Worm (Caenorhabditis elegans) whole organism, L1 larva: ENCODE measurements around the gene str-174.

Experiments used
- C34B4.2 ChIP-seq: sonication (generic microtip); optimal IDR thresholded peaks from 2 replicates; lab custom pipeline; 2017; ENCODE audit warnings: mild to moderate bottlenecking, missing genetic modification characterization, missing compliant biosample characterization
- ceh-63 ChIP-seq: fragments of 200-800 bp; sonication (Bioruptor generic); optimal IDR thresholded peaks from 2 replicates; lab custom pipeline; 2018; ENCODE audit warnings: mild to moderate bottlenecking, missing genetic modification characterization, missing compliant biosample characterization
- ces-1 ChIP-seq: fragments of 150-350 bp; optimal IDR thresholded peaks from 2 replicates; lab custom pipeline; 2014; ENCODE audit warnings: missing biosample characterization, missing genetic modification reagents, missing genetic modification characterization
- efl-1 ChIP-seq, 4 experiments: fragments of 150-350 bp; optimal IDR thresholded peaks in 3 of 4; peaks in 1 of 4; 1 replicate in 1 of 4; 2 replicates in 3 of 4; lab custom pipeline; 2014; ENCODE audit warnings: missing biosample characterization in 2 of 4, missing genetic modification characterization in 2 of 4, missing genetic modification reagents in 2 of 4
- efl-3 ChIP-seq: fragments of 200-800 bp; sonication (Bioruptor generic); optimal IDR thresholded peaks from 2 replicates; lab custom pipeline; 2018; ENCODE audit warnings: mild to moderate bottlenecking, missing genetic modification characterization, missing compliant biosample characterization
- egl-13 ChIP-seq: sonication (generic microtip); optimal IDR thresholded peaks from 2 replicates; lab custom pipeline; 2016; ENCODE audit warnings: missing genotype, missing genetic modification reagents, missing genetic modification characterization, missing compliant biosample characterization
- elt-2 ChIP-seq: sonication (generic microtip); optimal IDR thresholded peaks from 2 replicates; lab custom pipeline; 2016; ENCODE audit warnings: missing genetic modification characterization, mild to moderate bottlenecking, inconsistent platforms, missing compliant biosample characterization, missing genetic modification reagents
- elt-3 ChIP-seq, 6 experiments: fragments of 150-350 bp in 1 of 6; sonication (generic microtip); optimal IDR thresholded peaks; 2 replicates each; lab custom pipeline; 2017 to 2018; ENCODE audit warnings: missing biosample characterization in 6 of 6, missing genetic modification characterization in 6 of 6, inconsistent platforms in 1 of 6
- grh-1 ChIP-seq: fragments of 200-800 bp; sonication (Bioruptor generic); IDR thresholded peaks from 2 replicates; pipeline ENCODE4 v1.3.6; 2022; ENCODE audit warnings: missing genetic modification reagents, missing genetic modification characterization, missing compliant biosample characterization
- lin-15B ChIP-seq: fragments of 150-350 bp; sonication (generic microtip); optimal IDR thresholded peaks from 3 replicates; lab custom pipeline; 2014; ENCODE audit warnings: missing biosample characterization, missing genetic modification characterization
- lin-35 ChIP-seq, 2 experiments: fragments of 150-350 bp; optimal IDR thresholded peaks; 2 replicates each; lab custom pipeline; 2014; ENCODE audit warnings: missing biosample characterization in 2 of 2, missing genetic modification characterization in 2 of 2, missing genetic modification reagents in 2 of 2
- nhr-28 ChIP-seq: fragments of 150-350 bp; optimal IDR thresholded peaks from 2 replicates; lab custom pipeline; 2014; ENCODE audit warnings: missing biosample characterization, missing genetic modification characterization
- nhr-84 ChIP-seq: sonication (generic microtip); optimal IDR thresholded peaks from 2 replicates; lab custom pipeline; 2017; ENCODE audit warnings: missing biosample characterization, missing genetic modification characterization
- nhr-90 ChIP-seq: sonication (generic microtip); optimal IDR thresholded peaks from 2 replicates; lab custom pipeline; 2016; ENCODE audit warnings: mild to moderate bottlenecking, missing genetic modification characterization, missing compliant biosample characterization; ENCODE audit not compliant: poor library complexity
- pqm-1 ChIP-seq: sonication (generic microtip); optimal IDR thresholded peaks from 3 replicates; lab custom pipeline; 2017; ENCODE audit warnings: missing biosample characterization, missing genetic modification characterization
- skn-1 ChIP-seq: fragments of 150-350 bp; optimal IDR thresholded peaks from 2 replicates; lab custom pipeline; 2014; ENCODE audit warnings: missing biosample characterization, missing genetic modification characterization
- sox-4 ChIP-seq: sonication (generic microtip); optimal IDR thresholded peaks from 2 replicates; lab custom pipeline; 2016; ENCODE audit warnings: missing genetic modification characterization, missing compliant biosample characterization
- sptf-1 ChIP-seq: fragments of 150-350 bp; optimal IDR thresholded peaks from 2 replicates; lab custom pipeline; 2014; ENCODE audit warnings: missing biosample characterization, missing genetic modification characterization
- tlp-1 ChIP-seq: fragments of 150-350 bp; optimal IDR thresholded peaks from 2 replicates; lab custom pipeline; 2014; ENCODE audit warnings: missing biosample characterization, missing genetic modification characterization
- unc-62 ChIP-seq: fragments of 150-350 bp; optimal IDR thresholded peaks from 2 replicates; lab custom pipeline; 2014; ENCODE audit warnings: missing biosample characterization, missing genetic modification reagents, missing genetic modification characterization
- unc-86 ChIP-seq: sonication (generic microtip); optimal IDR thresholded peaks from 2 replicates; lab custom pipeline; 2016; ENCODE audit warnings: missing genetic modification characterization, missing compliant biosample characterization
- zip-4 ChIP-seq: fragments of 200-800 bp; sonication (Bioruptor generic); optimal IDR thresholded peaks from 2 replicates; lab custom pipeline; 2018; ENCODE audit warnings: mild to moderate bottlenecking, missing genetic modification characterization, moderate library complexity, missing compliant biosample characterization

str-174 gene

DNA sequence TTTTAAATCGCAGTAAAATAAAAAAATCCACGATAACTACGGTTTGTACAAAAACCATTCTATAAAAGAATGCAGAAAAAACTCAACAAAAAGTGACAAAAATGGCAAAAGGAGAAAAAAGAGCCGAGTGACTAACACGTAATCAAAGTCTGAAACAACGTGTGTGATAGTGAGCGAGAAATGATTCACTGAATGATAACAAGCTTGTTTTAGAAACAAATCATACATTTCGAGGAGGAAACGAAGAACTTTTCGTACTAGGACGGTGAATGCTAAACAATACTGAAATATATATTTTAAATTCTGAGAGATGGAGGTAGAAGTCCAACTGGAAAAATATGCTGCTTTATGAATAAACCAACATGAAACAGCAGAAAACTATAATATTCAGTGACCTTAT is 32.5 kb downstream of the str-174 start:
- no peak for TF ChIP-seq efl-3
- no peak for TF ChIP-seq tlp-1 (tag; lab: Kevin White, UChicago)
- peak; percentile 48 for TF ChIP-seq elt-2 (tag; lab: Kevin White, UChicago)
- no peak for TF ChIP-seq unc-62 (GFP tag; lab: Kevin White, UChicago)

- no peak for TF ChIP-seq elt-3 (tag; optimal IDR thresholded peaks at IDR 0.05; lab: Kevin White, UChicago)
- TF ChIP-seq C34B4.2 (tag; lab: Kevin White, UChicago): no peak
- TF ChIP-seq skn-1 (tag; lab: Kevin White, UChicago): no peak
- TF ChIP-seq nhr-28: no peak
- no peak for TF ChIP-seq lin-35 (GFP tag; optimal IDR thresholded peaks at IDR 0.05; lab: Kevin White, UChicago)
Observed at ce11 chrIV:4829641-4830040, 44.9 kb downstream of the str-174 start.

DNA sequence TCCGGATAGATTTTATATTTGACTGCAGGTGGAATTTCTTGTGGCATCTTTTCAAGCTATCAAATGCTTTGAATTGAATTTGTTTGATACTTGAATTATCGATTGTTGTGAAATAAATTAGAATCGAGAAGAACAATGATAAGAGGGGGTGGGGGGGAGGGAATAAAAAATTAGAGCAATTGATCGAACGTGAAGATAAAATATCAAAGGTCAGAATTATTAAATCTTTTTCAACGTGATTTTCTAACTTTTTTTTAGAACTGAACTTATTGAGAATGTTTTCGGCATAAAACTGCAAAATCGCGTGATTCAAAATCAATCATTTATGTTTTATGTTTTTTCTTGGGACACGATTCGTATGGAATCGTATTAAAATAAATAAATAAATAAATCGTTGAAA is 47.3 kb downstream of the str-174 start, which contains the start of gene mpz-4:
Gene mpz-4, minus strand, starts transcription at position 101 of the 400 bp plus-strand sequence.
- TF ChIP-seq pqm-1: no peak
- TF ChIP-seq zip-4 (GFP tag; lab: Kevin White, UChicago): no peak
- TF ChIP-seq ces-1: no peak
- no peak for TF ChIP-seq nhr-84
- TF ChIP-seq ceh-63 (GFP tag; lab: Kevin White, UChicago): no peak
- no peak for TF ChIP-seq lin-15B
- no peak for TF ChIP-seq efl-1 (optimal IDR thresholded peaks at IDR 0.05; lab: Kevin White, UChicago)
- no peak for TF ChIP-seq efl-1 (GFP tag; optimal IDR thresholded peaks at IDR 0.05 in 1 of 2; lab: Kevin White, UChicago)
- TF ChIP-seq sox-4: no peak
- no peak for TF ChIP-seq egl-13
- TF ChIP-seq sptf-1 (tag; lab: Kevin White, UChicago): no peak
- no peak for TF ChIP-seq nhr-90 (tag; lab: Kevin White, UChicago)
- no peak for TF ChIP-seq unc-86 (tag; lab: Kevin White, UChicago)
- TF ChIP-seq grh-1 (GFP tag; lab: Robert Waterston, UW): no peak
- TF ChIP-seq, all 84 proteins: peak for 0
